Worm (Caenorhabditis elegans) whole organism, L3 larva: ENCODE results near the gene unc-31.
A peak's percentile ranks its signal among the peaks of the same experiment; 100 is the strongest.

ENCODE experiments used
- aly-2 ChIP-seq: fragments of 150-350 bp; optimal IDR thresholded peaks from 2 replicates; lab custom pipeline; 2014; ENCODE audit warnings: missing biosample characterization, missing genetic modification characterization
- ama-1 ChIP-seq: fragments of 150-350 bp; optimal IDR thresholded peaks from 2 replicates; lab custom pipeline; 2018
- ceh-28 ChIP-seq: fragments of 150-350 bp; optimal IDR thresholded peaks from 2 replicates; lab custom pipeline; 2014; ENCODE audit warnings: missing biosample characterization, missing genetic modification reagents, missing genetic modification characterization
- ceh-82 ChIP-seq: fragments of 150-350 bp; optimal IDR thresholded peaks from 2 replicates; lab custom pipeline; 2014; ENCODE audit warnings: missing biosample characterization, missing genetic modification characterization
- ceh-9 ChIP-seq: sonication (generic microtip); optimal IDR thresholded peaks from 2 replicates; lab custom pipeline; 2018; ENCODE audit warnings: missing biosample characterization, missing genetic modification characterization
- egl-27 ChIP-seq: sonication (generic microtip); optimal IDR thresholded peaks from 4 replicates; lab custom pipeline; 2017; ENCODE audit warnings: missing biosample characterization, missing genetic modification reagents, missing genetic modification characterization
- egl-5 ChIP-seq: fragments of 150-350 bp; optimal IDR thresholded peaks from 2 replicates; lab custom pipeline; 2017; ENCODE audit warnings: missing biosample characterization, missing genetic modification reagents, missing genetic modification characterization, inconsistent platforms
- elt-2 ChIP-seq: sonication (generic microtip); optimal IDR thresholded peaks from 2 replicates; lab custom pipeline; 2016; ENCODE audit warnings: missing genetic modification reagents, mild to moderate bottlenecking, missing genetic modification characterization, missing compliant biosample characterization
- fkh-10 ChIP-seq: sonication (generic microtip); optimal IDR thresholded peaks from 2 replicates; lab custom pipeline; 2017; ENCODE audit warnings: missing biosample characterization, missing genetic modification reagents, missing genetic modification characterization
- fkh-2 ChIP-seq: fragments of 150-350 bp; optimal IDR thresholded peaks from 2 replicates; lab custom pipeline; 2014; ENCODE audit warnings: missing biosample characterization, missing genetic modification reagents, missing genetic modification characterization
- hmg-11 ChIP-seq: sonication (generic microtip); optimal IDR thresholded peaks from 2 replicates; lab custom pipeline; 2016; ENCODE audit warnings: missing genetic modification characterization, missing compliant biosample characterization
- jun-1 ChIP-seq: fragments of 150-350 bp; optimal IDR thresholded peaks from 2 replicates; lab custom pipeline; 2014; ENCODE audit warnings: missing biosample characterization, missing genetic modification reagents, missing genetic modification characterization
- lin-15B ChIP-seq: fragments of 150-350 bp; optimal IDR thresholded peaks from 2 replicates; lab custom pipeline; 2014; ENCODE audit warnings: missing biosample characterization, missing genetic modification characterization
- lin-39 ChIP-seq: fragments of 150-350 bp; optimal IDR thresholded peaks from 2 replicates; lab custom pipeline; 2018; ENCODE audit warnings: missing biosample characterization, missing genetic modification reagents, missing genetic modification characterization
- lsy-12 ChIP-seq: sonication (generic microtip); optimal IDR thresholded peaks from 2 replicates; lab custom pipeline; 2016; ENCODE audit warnings: mild to moderate bottlenecking, missing genetic modification characterization, missing compliant biosample characterization
- mdl-1 ChIP-seq: fragments of 150-350 bp; optimal IDR thresholded peaks from 2 replicates; lab custom pipeline; 2014; ENCODE audit warnings: missing biosample characterization, missing genetic modification characterization
- mml-1 ChIP-seq: fragments of 150-350 bp; sonication (generic microtip); optimal IDR thresholded peaks from 3 replicates; lab custom pipeline; 2014; ENCODE audit warnings: missing biosample characterization, missing genetic modification characterization
- nhr-12 ChIP-seq: fragments of 150-350 bp; optimal IDR thresholded peaks from 2 replicates; lab custom pipeline; 2014; ENCODE audit warnings: missing biosample characterization, missing genetic modification characterization
- nhr-23 ChIP-seq: fragments of 150-350 bp; optimal IDR thresholded peaks from 2 replicates; lab custom pipeline; 2014; ENCODE audit warnings: missing biosample characterization, missing genetic modification reagents, missing genetic modification characterization
- nhr-237 ChIP-seq: fragments of 150-350 bp; optimal IDR thresholded peaks from 2 replicates; lab custom pipeline; 2014; ENCODE audit warnings: missing biosample characterization, missing genetic modification characterization
- nhr-28 ChIP-seq: fragments of 150-350 bp; optimal IDR thresholded peaks from 2 replicates; lab custom pipeline; 2014; ENCODE audit warnings: missing biosample characterization, missing genetic modification characterization
- nhr-43 ChIP-seq: sonication (generic microtip); optimal IDR thresholded peaks from 2 replicates; lab custom pipeline; 2016; ENCODE audit warnings: mild to moderate bottlenecking, missing genetic modification characterization, missing compliant biosample characterization; ENCODE audit not compliant: poor library complexity, severe bottlenecking
- nhr-67 ChIP-seq: fragments of 150-350 bp; optimal IDR thresholded peaks from 2 replicates; lab custom pipeline; 2014; ENCODE audit warnings: missing biosample characterization, missing genetic modification characterization
- nhr-77 ChIP-seq: fragments of 150-350 bp; optimal IDR thresholded peaks from 2 replicates; lab custom pipeline; 2014; ENCODE audit warnings: missing biosample characterization, missing genetic modification characterization
- pha-4 ChIP-seq: fragments of 150-350 bp; optimal IDR thresholded peaks from 2 replicates; lab custom pipeline; 2014; ENCODE audit warnings: missing biosample characterization, missing genetic modification reagents, missing genetic modification characterization
- pqm-1 ChIP-seq: fragments of 150-350 bp; optimal IDR thresholded peaks from 2 replicates; lab custom pipeline; 2017; ENCODE audit warnings: missing biosample characterization, missing genetic modification characterization, inconsistent platforms
- snpc-4 ChIP-seq: fragments of 150-350 bp; optimal IDR thresholded peaks from 2 replicates; lab custom pipeline; 2014; ENCODE audit warnings: missing biosample characterization, missing genetic modification characterization
- tbx-2 ChIP-seq: sonication (generic microtip); optimal IDR thresholded peaks from 2 replicates; lab custom pipeline; 2016; ENCODE audit warnings: mild to moderate bottlenecking, missing genetic modification characterization, missing compliant biosample characterization
- unc-39 ChIP-seq: sonication (generic microtip); optimal IDR thresholded peaks from 4 replicates; lab custom pipeline; 2017; ENCODE audit warnings: missing biosample characterization, missing genetic modification characterization
- unc-62 ChIP-seq: fragments of 150-350 bp; sonication (generic microtip); optimal IDR thresholded peaks from 4 replicates; lab custom pipeline; 2014; ENCODE audit warnings: missing biosample characterization, missing genetic modification reagents, missing genetic modification characterization
- zag-1 ChIP-seq: fragments of 150-350 bp; optimal IDR thresholded peaks from 2 replicates; lab custom pipeline; 2014; ENCODE audit warnings: missing biosample characterization, missing genetic modification characterization
- ztf-11 ChIP-seq: fragments of 150-350 bp; optimal IDR thresholded peaks from 2 replicates; lab custom pipeline; 2014; ENCODE audit warnings: missing biosample characterization, missing genetic modification characterization
- ztf-4 ChIP-seq: fragments of 150-350 bp; optimal IDR thresholded peaks from 2 replicates; lab custom pipeline; 2014; ENCODE audit warnings: missing biosample characterization, missing genetic modification characterization

The unc-31 gene

ce11 chrIV:12728162-12728561, 45.5 kb upstream of the unc-31 start:
- TF ChIP-seq pqm-1 (tag; lab: Kevin White, UChicago) (peak; percentile 13), elt-2 (tag; lab: Kevin White, UChicago) (peak; percentile 70), ceh-82 (no peak)

ce11 chrIV:12741438-12741837, 32.2 kb upstream of the unc-31 start, which contains the start of gene T23F6.5:
TSS of gene T23F6.5 (minus strand) at chrIV:12741538.
- TF ChIP-seq nhr-43 (tag; lab: Kevin White, UChicago), result no peak
- no peak for TF ChIP-seq egl-5 (tag; lab: Kevin White, UChicago)
- TF ChIP-seq elt-2 (tag; lab: Kevin White, UChicago), result no peak
- no peak for TF ChIP-seq ama-1 (lab: Kevin White, UChicago)
- TF ChIP-seq nhr-237 (tag; lab: Kevin White, UChicago), result no peak
- no peak for TF ChIP-seq ceh-28 (tag; lab: Kevin White, UChicago)
- TF ChIP-seq fkh-2 (tag; lab: Kevin White, UChicago), result no peak
- no peak for TF ChIP-seq ztf-11 (tag; lab: Kevin White, UChicago)
- TF ChIP-seq lsy-12, result no peak
- TF ChIP-seq pqm-1 (tag; lab: Kevin White, UChicago), result no peak
- TF ChIP-seq lin-39, result no peak
- TF ChIP-seq nhr-77 (tag; lab: Kevin White, UChicago), result no peak
- TF ChIP-seq ztf-4 (tag; lab: Kevin White, UChicago), result no peak
- TF ChIP-seq tbx-2 (tag; lab: Kevin White, UChicago), result no peak
- TF ChIP-seq egl-27 (tag; lab: Kevin White, UChicago), result no peak
- TF ChIP-seq fkh-10 (GFP tag; lab: Kevin White, UChicago), result no peak
- TF ChIP-seq jun-1 (tag; lab: Kevin White, UChicago), result no peak

- TF ChIP-seq fkh-2 (tag; lab: Kevin White, UChicago) (no peak), snpc-4 (tag; lab: Kevin White, UChicago) (no peak), ceh-9 (tag; lab: Kevin White, UChicago) (no peak), aly-2 (tag; lab: Kevin White, UChicago) (no peak), egl-5 (tag; lab: Kevin White, UChicago) (no peak), nhr-28 (tag; lab: Kevin White, UChicago) (no peak), mdl-1 (no peak), unc-39 (tag; lab: Kevin White, UChicago) (no peak), elt-2 (tag; lab: Kevin White, UChicago) (no peak), nhr-77 (tag; lab: Kevin White, UChicago) (no peak), nhr-12 (no peak), nhr-237 (tag; lab: Kevin White, UChicago) (no peak)
Observed at ce11 chrIV:12743680-12744079, 30.0 kb upstream of the unc-31 start.

- TF ChIP-seq ama-1 (lab: Kevin White, UChicago) (no peak), hmg-11 (tag; lab: Kevin White, UChicago) (no peak), elt-2 (tag; lab: Kevin White, UChicago) (no peak), ztf-11 (tag; lab: Kevin White, UChicago) (no peak), lin-15B (tag; lab: Kevin White, UChicago) (no peak), nhr-77 (tag; lab: Kevin White, UChicago) (no peak)
Observed at ce11 chrIV:12744713-12745112, 29.0 kb upstream of the unc-31 start, which contains the start of gene C36H8.1. TSS of gene C36H8.1 (minus strand) at chrIV:12744813.

ce11 chrIV:12746284-12746683, 27.4 kb upstream of the unc-31 start, which contains the start of gene inx-6:
TSS of gene inx-6 (plus strand) at chrIV:12746584.
- peak; percentile 47 for TF ChIP-seq pha-4
- no peak for TF ChIP-seq nhr-23 (tag; lab: Kevin White, UChicago)
- TF ChIP-seq nhr-77 (tag; lab: Kevin White, UChicago), result no peak
- no peak for TF ChIP-seq egl-27 (tag; lab: Kevin White, UChicago)

- TF ChIP-seq ztf-4 (tag; lab: Kevin White, UChicago) (no peak), lin-15B (tag; lab: Kevin White, UChicago) (no peak), fkh-10 (GFP tag; lab: Kevin White, UChicago) (no peak), zag-1 (tag; lab: Kevin White, UChicago) (no peak), ztf-11 (tag; lab: Kevin White, UChicago) (no peak), ceh-28 (tag; lab: Kevin White, UChicago) (no peak), nhr-23 (tag; lab: Kevin White, UChicago) (no peak), mml-1 (tag; lab: Kevin White, UChicago) (no peak), elt-2 (tag; lab: Kevin White, UChicago) (no peak), nhr-43 (tag; lab: Kevin White, UChicago) (no peak), nhr-28 (tag; lab: Kevin White, UChicago) (no peak), ama-1 (lab: Kevin White, UChicago) (no peak), unc-62 (GFP tag; lab: Kevin White, UChicago) (no peak), nhr-67 (tag; lab: Kevin White, UChicago) (no peak)
Observed at ce11 chrIV:12748760-12749159, 24.9 kb upstream of the unc-31 start.
